Worm (Caenorhabditis elegans): ENCODE results near the gene srlf-18.

Gene srlf-18

ce11 chrIV:11118837-11119491, 17.7 kb upstream of the srlf-18 start, which contains the start of the genes imp-2 and enpl-1:
Gene imp-2, minus strand, starts transcription at chrIV:11118887.
Gene enpl-1, plus strand, starts transcription at chrIV:11119298.
- no peak for TF ChIP-seq alr-1 (tag; optimal IDR thresholded peaks at IDR 0.05; ENCODE audit: borderline replicate concordance)
- TF ChIP-seq nhr-11 (tag; optimal IDR thresholded peaks at IDR 0.05) = peak; percentile 79
- TF ChIP-seq zip-4 (GFP tag; optimal IDR thresholded peaks at IDR 0.05) = peak; percentile 60
- TF ChIP-seq lin-15B (tag; optimal IDR thresholded peaks at IDR 0.05) = peak; percentile 79
- TF ChIP-seq unc-86 (tag; optimal IDR thresholded peaks at IDR 0.05) = peak; percentile 91
- TF ChIP-seq dsc-1 (tag; optimal IDR thresholded peaks at IDR 0.05) = peak; percentile 85
- peak; percentile 70 for TF ChIP-seq mef-2 (tag; optimal IDR thresholded peaks at IDR 0.05)
- peak; percentile 100 for TF ChIP-seq xbp-1 (tag; optimal IDR thresholded peaks at IDR 0.05)
- TF ChIP-seq efl-1 (optimal IDR thresholded peaks at IDR 0.05) = peak; percentile 87 to 90
- TF ChIP-seq efl-1 (GFP tag; optimal IDR thresholded peaks at IDR 0.05 in 1 of 2) = peak; percentile 77 to 98
- peak; percentile 55 for TF ChIP-seq vab-15 (tag; optimal IDR thresholded peaks at IDR 0.05)
- peak in 3 of 6 experiments; percentile 25 to 91 (median 63) for TF ChIP-seq elt-3 (tag; optimal IDR thresholded peaks at IDR 0.05)
- peak; percentile 77; the same call in 1 of the 2 replicates for TF ChIP-seq mab-9 (GFP tag; IDR thresholded peaks at IDR 0.05)
- TF ChIP-seq nhr-237 (tag; optimal IDR thresholded peaks at IDR 0.05) = peak; percentile 63
- peak; percentile 72 for TF ChIP-seq lin-39 (tag; optimal IDR thresholded peaks at IDR 0.05)
- peak; percentile 77 for TF ChIP-seq skn-1 (tag; optimal IDR thresholded peaks at IDR 0.05)
- no peak for TF ChIP-seq unc-30 (tag; optimal IDR thresholded peaks at IDR 0.05)
- peak; percentile 51 for TF ChIP-seq fkh-4 (tag; optimal IDR thresholded peaks at IDR 0.05; ENCODE audit: borderline replicate concordance)
- TF ChIP-seq swsn-7 (tag; optimal IDR thresholded peaks at IDR 0.05) = peak; percentile 94
- TF ChIP-seq egl-13 (tag; optimal IDR thresholded peaks at IDR 0.05) = peak; percentile 83
- peak; percentile 83 to 88 for TF ChIP-seq lin-35 (GFP tag; optimal IDR thresholded peaks at IDR 0.05)
- TF ChIP-seq nhr-76 (tag; optimal IDR thresholded peaks at IDR 0.05) = peak; percentile 38
- TF ChIP-seq lir-3 (tag; optimal IDR thresholded peaks at IDR 0.05; ENCODE audit: poor library complexity) = peak; percentile 74
- TF ChIP-seq hlh-17 (GFP tag; optimal IDR thresholded peaks at IDR 0.05; ENCODE audit: borderline replicate concordance) = no peak
- TF ChIP-seq grh-1 (GFP tag; IDR thresholded peaks at IDR 0.05) = peak; percentile 91
- TF ChIP-seq fos-1 (tag; optimal IDR thresholded peaks at IDR 0.05) = peak; percentile 76
- TF ChIP-seq aha-1 (tag; optimal IDR thresholded peaks at IDR 0.05) = no peak
- peak; percentile 7 for TF ChIP-seq hpl-2 (GFP tag; optimal IDR thresholded peaks at IDR 0.05)
- TF ChIP-seq mep-1 (tag; optimal IDR thresholded peaks at IDR 0.05) = peak; percentile 88
- peak; percentile 56 for TF ChIP-seq F16B12.6 (tag; optimal IDR thresholded peaks at IDR 0.05)
- TF ChIP-seq egl-27 (tag; optimal IDR thresholded peaks at IDR 0.05) = peak; percentile 30 to 31
- TF ChIP-seq ama-1 (optimal IDR thresholded peaks at IDR 0.05) = peak; percentile 30
- TF ChIP-seq nhr-12 (tag; optimal IDR thresholded peaks at IDR 0.05) = no peak
- peak; percentile 94 to 97 for TF ChIP-seq lsy-2 (tag; optimal IDR thresholded peaks at IDR 0.05)
- TF ChIP-seq snu-23 (GFP tag; optimal IDR thresholded peaks at IDR 0.05) = peak; percentile 95
- TF ChIP-seq efl-3 (GFP tag; optimal IDR thresholded peaks at IDR 0.05) = no peak
- TF ChIP-seq aly-2 (tag; optimal IDR thresholded peaks at IDR 0.05) = peak; percentile 44
- peak; percentile 86 for TF ChIP-seq C16A3.4 (tag; optimal IDR thresholded peaks at IDR 0.05)
- peak in 1 of 2 experiments; percentile 78 for TF ChIP-seq ztf-11 (tag; optimal IDR thresholded peaks at IDR 0.05)
- no peak for TF ChIP-seq sptf-1 (tag; optimal IDR thresholded peaks at IDR 0.05)
- peak; percentile 89 for TF ChIP-seq fkh-8 (tag; optimal IDR thresholded peaks at IDR 0.05)
- peak; percentile 42 for TF ChIP-seq C34B4.2 (tag; optimal IDR thresholded peaks at IDR 0.05)
- no peak for TF ChIP-seq ces-1 (GFP tag; optimal IDR thresholded peaks at IDR 0.05)
- TF ChIP-seq nhr-85 (tag) = peak; percentile 95
- peak; percentile 84 for TF ChIP-seq pax-3 (tag; optimal IDR thresholded peaks at IDR 0.05)
- no peak for TF ChIP-seq nhr-84 (tag; optimal IDR thresholded peaks at IDR 0.05)
- no peak for TF ChIP-seq ceh-63 (GFP tag; optimal IDR thresholded peaks at IDR 0.05)
- TF ChIP-seq nhr-90 (tag; optimal IDR thresholded peaks at IDR 0.05; ENCODE audit: poor library complexity) = peak; percentile 88
- no peak for TF ChIP-seq pqm-1 (tag; optimal IDR thresholded peaks at IDR 0.05)
- TF ChIP-seq hlh-4 (tag; optimal IDR thresholded peaks at IDR 0.05) = no peak
- peak; percentile 75 for TF ChIP-seq ztf-4 (tag; optimal IDR thresholded peaks at IDR 0.05)
- peak; percentile 93 for TF ChIP-seq nhr-77 (tag; optimal IDR thresholded peaks at IDR 0.05)
- TF ChIP-seq unc-130 (tag; optimal IDR thresholded peaks at IDR 0.05) = peak; percentile 59

Data from whole organism, L1 larva.